Fruit fly (Drosophila melanogaster) Kc167 (cell line): ENCODE measurements around the gene SNRPG.

Experiments used
- h ChIP-seq: fragments of >200 bp; optimal IDR thresholded peaks from 3 replicates; lab custom pipeline; 2018; ENCODE audit warnings: missing external identifiers
- insv ChIP-seq: fragments of >200 bp; optimal IDR thresholded peaks from 3 replicates; lab custom pipeline; 2018; ENCODE audit warnings: missing external identifiers
- psq ChIP-seq: fragments of >200 bp; optimal IDR thresholded peaks from 2 replicates; lab custom pipeline; 2017; ENCODE audit warnings: missing external identifiers
- ttk ChIP-seq: sonication (Bioruptor generic); optimal IDR thresholded peaks from 2 replicates; lab custom pipeline; 2017; ENCODE audit warnings: missing external identifiers

- TF ChIP-seq h (lab: Kevin White, UChicago) (no peak), insv (lab: Kevin White, UChicago) (no peak), psq (lab: Kevin White, UChicago) (no peak), ttk (lab: Kevin White, UChicago) (no peak)
Measured at dm6 chrX:16651098-16651497, 10.9 kb upstream of the SNRPG start, which contains the start of the genes CG32573 and CG42512.
